Fruit fly (Drosophila melanogaster) whole organism, embryonic: ENCODE results near the gene SCaMC.

ENCODE experiments used
- Bdp1 ChIP-seq: fragments of 200-800 bp; sonication (Bioruptor generic); optimal IDR thresholded peaks from 3 replicates; lab custom pipeline; 2016; ENCODE audit warnings: missing biosample characterization, missing genetic modification characterization
- C15 ChIP-seq: fragments of 200-800 bp; sonication (Bioruptor generic); IDR thresholded peaks from 3 replicates; pipeline ENCODE4 v1.3.6; 2022; ENCODE audit warnings: missing biosample characterization, missing genetic modification characterization
- CG11085 ChIP-seq: fragments of 200-800 bp; sonication (Bioruptor generic); IDR thresholded peaks from 2 replicates; pipeline ENCODE4 v1.3.6; 2022; ENCODE audit warnings: missing biosample characterization, missing genetic modification characterization
- CG12391 ChIP-seq: fragments of 200-800 bp; sonication (Bioruptor generic); optimal IDR thresholded peaks from 3 replicates; lab custom pipeline; 2018; ENCODE audit warnings: missing biosample characterization, mild to moderate bottlenecking, missing genetic modification characterization, moderate library complexity
- CG13123 ChIP-seq: fragments of 200-800 bp; sonication (Bioruptor generic); optimal IDR thresholded peaks from 2 replicates; lab custom pipeline; 2016; ENCODE audit warnings: missing biosample characterization, missing genetic modification characterization
- CG15269 ChIP-seq: fragments of 200-800 bp; sonication (Bioruptor generic); optimal IDR thresholded peaks from 2 replicates; lab custom pipeline; 2018; ENCODE audit warnings: missing biosample characterization, mild to moderate bottlenecking, missing genetic modification characterization, moderate library complexity
- CG16813 ChIP-seq: fragments of 200-800 bp; sonication (Bioruptor generic); IDR thresholded peaks from 3 replicates; pipeline ENCODE4 v1.3.6; 2022; ENCODE audit warnings: missing biosample characterization, missing genetic modification characterization; ENCODE audit not compliant: partially characterized antibody
- CG16815 ChIP-seq: fragments of 200-800 bp; sonication (Bioruptor generic); optimal IDR thresholded peaks from 3 replicates; lab custom pipeline; 2017; ENCODE audit warnings: missing biosample characterization, mild to moderate bottlenecking, missing genetic modification characterization
- CG6175 ChIP-seq: fragments of 200-800 bp; sonication (Bioruptor generic); IDR thresholded peaks from 3 replicates; pipeline ENCODE4 v1.3.6; 2022; ENCODE audit warnings: missing biosample characterization, missing genetic modification characterization
- CG6254 ChIP-seq: fragments of 200-800 bp; sonication (Bioruptor generic); optimal IDR thresholded peaks from 3 replicates; lab custom pipeline; 2017; ENCODE audit warnings: mild to moderate bottlenecking, missing biosample characterization, missing genetic modification reagents, missing genetic modification characterization
- CG6854 ChIP-seq: fragments of 200-800 bp; sonication (Bioruptor generic); optimal IDR thresholded peaks from 3 replicates; lab custom pipeline; 2017; ENCODE audit warnings: missing biosample characterization, mild to moderate bottlenecking, missing genetic modification characterization
- CG9437 ChIP-seq: fragments of 200-800 bp; sonication (Bioruptor generic); optimal IDR thresholded peaks from 2 replicates; lab custom pipeline; 2018; ENCODE audit warnings: missing biosample characterization, mild to moderate bottlenecking, missing genetic modification characterization
- CG9609 ChIP-seq: fragments of 200-800 bp; sonication (Bioruptor generic); optimal IDR thresholded peaks from 3 replicates; lab custom pipeline; 2016; ENCODE audit warnings: missing biosample characterization, missing genetic modification characterization
- D ChIP-seq, 2 experiments: fragments of 200-800 bp in 1 of 2; fragments of >200 bp in 1 of 2; sonication (Bioruptor generic) in 1 of 2; optimal IDR thresholded peaks; 2 replicates in 1 of 2; 3 replicates in 1 of 2; lab custom pipeline; 2017; ENCODE audit warnings: mild to moderate bottlenecking in 1 of 2, missing biosample characterization in 1 of 2, missing genetic modification characterization in 1 of 2, missing genetic modification reagents in 1 of 2
- Dref ChIP-seq: fragments of 200-800 bp; sonication (Bioruptor generic); IDR thresholded peaks from 2 replicates; pipeline ENCODE4 v1.3.6; 2022; ENCODE audit warnings: missing biosample characterization, missing genetic modification characterization
- E2f2 ChIP-seq: fragments of 200-800 bp; sonication (Bioruptor generic); IDR thresholded peaks from 2 replicates; pipeline ENCODE4 v1.3.6; 2022; ENCODE audit warnings: missing biosample characterization, missing genetic modification characterization
- Fer3 ChIP-seq: fragments of 200-800 bp; sonication (Bioruptor generic); optimal IDR thresholded peaks from 2 replicates; lab custom pipeline; 2018; ENCODE audit warnings: missing biosample characterization, mild to moderate bottlenecking, missing genetic modification characterization, moderate library complexity
- Hr3 ChIP-seq: fragments of 200-800 bp; sonication (Bioruptor generic); optimal IDR thresholded peaks from 3 replicates; lab custom pipeline; 2016; ENCODE audit warnings: missing biosample characterization, missing genetic modification characterization
- Jarid2 ChIP-seq: fragments of 200-800 bp; sonication (Bioruptor generic); optimal IDR thresholded peaks from 3 replicates; lab custom pipeline; 2017; ENCODE audit warnings: mild to moderate bottlenecking, missing biosample characterization, missing genetic modification reagents, missing genetic modification characterization
- Lim3 ChIP-seq: fragments of 200-800 bp; sonication (Bioruptor generic); IDR thresholded peaks from 2 replicates; pipeline ENCODE4 v1.3.6; 2022; ENCODE audit warnings: missing biosample characterization, missing genetic modification characterization
- Lpt ChIP-seq: fragments of >200 bp; optimal IDR thresholded peaks from 2 replicates; lab custom pipeline; 2018; ENCODE audit warnings: missing biosample characterization, missing genetic modification characterization
- NK7.1 ChIP-seq: fragments of 200-800 bp; sonication (Bioruptor generic); optimal IDR thresholded peaks from 3 replicates; lab custom pipeline; 2016; ENCODE audit warnings: missing biosample characterization, missing genetic modification characterization
- NfI ChIP-seq: fragments of 200-800 bp; sonication (Bioruptor generic); optimal IDR thresholded peaks from 3 replicates; lab custom pipeline; 2018; ENCODE audit warnings: missing biosample characterization, mild to moderate bottlenecking, missing genetic modification characterization, moderate library complexity
- Pdp1 ChIP-seq, 2 experiments: fragments of 200-800 bp; sonication (Bioruptor generic); optimal IDR thresholded peaks; 3 replicates each; lab custom pipeline; 2016; ENCODE audit warnings: missing biosample characterization in 2 of 2, missing genetic modification characterization in 2 of 2, mild to moderate bottlenecking in 1 of 2, moderate library complexity in 1 of 2
- Xbp1 ChIP-seq: fragments of 200-800 bp; sonication (Bioruptor generic); optimal IDR thresholded peaks from 3 replicates; lab custom pipeline; 2016; ENCODE audit warnings: missing biosample characterization, mild to moderate bottlenecking, missing genetic modification characterization
- YL-1 ChIP-seq: fragments of 200-800 bp; sonication (Bioruptor generic); optimal IDR thresholded peaks from 3 replicates; lab custom pipeline; 2017; ENCODE audit warnings: missing biosample characterization, mild to moderate bottlenecking, missing genetic modification characterization
- ac ChIP-seq: fragments of 200-800 bp; sonication (Bioruptor generic); optimal IDR thresholded peaks from 3 replicates; lab custom pipeline; 2017; ENCODE audit warnings: missing biosample characterization, mild to moderate bottlenecking, missing genetic modification characterization
- bab2 ChIP-seq: fragments of 200-800 bp; sonication (Bioruptor generic); optimal IDR thresholded peaks from 2 replicates; lab custom pipeline; 2016; ENCODE audit warnings: missing biosample characterization, missing genetic modification characterization
- crol ChIP-seq: fragments of 200-800 bp; sonication (Bioruptor generic); IDR thresholded peaks from 2 replicates; pipeline ENCODE4 v1.3.6; 2022; ENCODE audit warnings: missing biosample characterization, missing genetic modification characterization
- dan ChIP-seq: fragments of 200-800 bp; sonication (Bioruptor generic); IDR thresholded peaks from 2 replicates; pipeline ENCODE4 v1.3.6; 2022; ENCODE audit warnings: missing biosample characterization, missing genetic modification characterization
- gce ChIP-seq: fragments of 200-800 bp; sonication (Bioruptor generic); IDR thresholded peaks from 3 replicates; pipeline ENCODE4 v1.3.6; 2022; ENCODE audit warnings: missing biosample characterization, missing genetic modification characterization
- hkb ChIP-seq, 2 experiments: fragments of 200-800 bp in 1 of 2; fragments of >200 bp in 1 of 2; sonication (Bioruptor generic) in 1 of 2; IDR thresholded peaks in 1 of 2; optimal IDR thresholded peaks in 1 of 2; 2 replicates each; pipeline versions ENCODE4 v1.3.6 to Lab custom; 2017 to 2022; ENCODE audit warnings: missing biosample characterization in 1 of 2, missing genetic modification characterization in 1 of 2
- ind ChIP-seq: fragments of 200-800 bp; sonication (Bioruptor generic); optimal IDR thresholded peaks from 3 replicates; lab custom pipeline; 2016; ENCODE audit warnings: missing biosample characterization, missing genetic modification characterization
- klu ChIP-seq: fragments of 200-800 bp; sonication (Bioruptor generic); IDR thresholded peaks from 2 replicates; pipeline ENCODE4 v1.3.6; 2022; ENCODE audit warnings: missing biosample characterization, missing genetic modification characterization
- luna ChIP-seq: fragments of 200-800 bp; sonication (Bioruptor generic); optimal IDR thresholded peaks from 2 replicates; lab custom pipeline; 2016; ENCODE audit warnings: missing biosample characterization, missing genetic modification characterization
- nmo ChIP-seq: fragments of 200-800 bp; sonication (Bioruptor generic); optimal IDR thresholded peaks from 2 replicates; lab custom pipeline; 2018; ENCODE audit warnings: missing biosample characterization, mild to moderate bottlenecking, missing genetic modification characterization, moderate library complexity
- nom ChIP-seq: fragments of 200-800 bp; sonication (Bioruptor generic); optimal IDR thresholded peaks from 2 replicates; lab custom pipeline; 2017; ENCODE audit warnings: missing biosample characterization, missing genetic modification characterization, mild to moderate bottlenecking, moderate library complexity, missing genetic modification reagents
- pan ChIP-seq, 4 experiments: fragments of >200 bp in 3 of 4; fragments of 200-800 bp in 1 of 4; sonication (Bioruptor generic) in 1 of 4; optimal IDR thresholded peaks in 3 of 4; IDR thresholded peaks in 1 of 4; 2 replicates each; pipeline versions ENCODE4 v1.3.6 to Lab custom; 2017 to 2022; ENCODE audit warnings: missing biosample characterization in 2 of 4, missing genetic modification characterization in 2 of 4, mixed read lengths in 1 of 4
- run ChIP-seq: fragments of 200-800 bp; sonication (Bioruptor generic); optimal IDR thresholded peaks from 3 replicates; lab custom pipeline; 2018; ENCODE audit warnings: missing biosample characterization, mild to moderate bottlenecking, missing genetic modification characterization
- sc ChIP-seq, 3 experiments: fragments of >200 bp in 2 of 3; fragments of 200-800 bp in 1 of 3; sonication (Bioruptor generic) in 1 of 3; optimal IDR thresholded peaks; 2 replicates in 2 of 3; 3 replicates in 1 of 3; lab custom pipeline; 2017; ENCODE audit warnings: mild to moderate bottlenecking in 1 of 3, missing biosample characterization in 1 of 3, missing genetic modification characterization in 1 of 3, missing genetic modification reagents in 1 of 3
- sens-2 ChIP-seq: fragments of 200-800 bp; sonication (Bioruptor generic); IDR thresholded peaks from 2 replicates; pipeline ENCODE4 v1.3.6; 2022; ENCODE audit warnings: missing biosample characterization, missing genetic modification characterization
- sima ChIP-seq: fragments of 200-800 bp; sonication (Bioruptor generic); optimal IDR thresholded peaks from 2 replicates; lab custom pipeline; 2016; ENCODE audit warnings: missing biosample characterization, missing genetic modification characterization
- slbo ChIP-seq: fragments of 200-800 bp; sonication (Bioruptor generic); IDR thresholded peaks from 2 replicates; pipeline ENCODE4 v1.3.6; 2022; ENCODE audit warnings: missing biosample characterization, missing genetic modification characterization
- ssp ChIP-seq: fragments of 200-800 bp; sonication (Bioruptor generic); IDR thresholded peaks from 2 replicates; pipeline ENCODE4 v1.3.6; 2022; ENCODE audit warnings: missing biosample characterization, missing genetic modification characterization
- stc ChIP-seq: fragments of 200-800 bp; sonication (Bioruptor generic); IDR thresholded peaks from 2 replicates; pipeline ENCODE4 v1.3.6; 2022; ENCODE audit warnings: missing biosample characterization, missing genetic modification characterization
- tgo ChIP-seq: fragments of 200-800 bp; sonication (Bioruptor generic); IDR thresholded peaks from 3 replicates; pipeline ENCODE4 v1.3.6; 2022; ENCODE audit warnings: missing biosample characterization, missing genetic modification characterization
- vvl ChIP-seq: fragments of 200-800 bp; sonication (Bioruptor generic); IDR thresholded peaks from 2 replicates; pipeline ENCODE4 v1.3.6; 2022; ENCODE audit warnings: missing biosample characterization, missing genetic modification characterization

The SCaMC gene

DNA sequence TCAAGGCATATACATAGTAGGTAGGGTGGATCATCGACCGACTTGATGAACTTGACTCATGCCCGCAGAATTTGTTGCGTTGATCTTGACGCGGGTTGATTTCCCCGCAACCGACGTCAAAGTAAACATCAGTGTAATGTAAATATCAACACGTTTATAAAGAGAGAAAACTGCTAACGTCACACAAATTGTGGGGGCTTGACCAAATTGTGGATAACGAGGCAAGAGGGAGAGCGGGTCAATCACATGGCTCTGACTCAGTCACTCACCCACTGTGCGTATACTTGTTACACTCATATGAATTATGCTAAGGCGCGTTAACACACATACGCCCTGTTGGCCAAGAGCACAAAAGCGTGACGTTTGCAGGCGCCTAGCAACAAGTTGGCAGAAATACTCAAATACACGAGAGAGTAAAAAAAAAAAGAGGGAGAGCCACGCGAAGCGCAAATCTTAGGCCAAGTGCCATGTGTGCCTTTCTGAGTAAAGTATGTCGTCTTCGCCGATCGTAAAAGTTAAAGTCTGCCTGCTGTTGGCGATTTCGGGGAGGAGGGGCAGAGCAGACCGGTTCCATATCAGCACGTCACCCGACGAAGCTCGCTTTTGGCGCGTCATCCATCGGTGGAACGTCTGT, 7.5 kb downstream of the SCaMC start (continued):
- TF ChIP-seq gce (peak; percentile 96), NfI (GFP tag; lab: Kevin White, UChicago) (peak; percentile 87), CG9437 (GFP tag; lab: Kevin White, UChicago) (peak; percentile 19), E2f2 (GFP tag; lab: Robert Waterston, UW) (peak; percentile 78), dan (GFP tag; lab: Robert Waterston, UW) (no peak), klu (peak; percentile 62), vvl (GFP tag; lab: Robert Waterston, UW) (peak; percentile 85), CG6254 (GFP tag; lab: Kevin White, UChicago) (no peak), ssp (GFP tag; lab: Robert Waterston, UW) (peak; percentile 48; the same call in 1 of the 2 replicates), CG15269 (tag; lab: Kevin White, UChicago) (peak; percentile 92), Lim3 (GFP tag; lab: Robert Waterston, UW) (peak; percentile 43; the same call in 1 of the 2 replicates), C15 (GFP tag; lab: Robert Waterston, UW) (peak; percentile 77; the same call in 1 of the 3 replicates), pan (optimal IDR thresholded peaks at IDR 0.05; lab: Kevin White, UChicago) (no peak), pan (GFP tag; optimal IDR thresholded peaks at IDR 0.05 in 1 of 2, IDR thresholded peaks at IDR 0.05 in 1 of 2) (peak in 1 of 2 experiments; percentile 91), Dref (GFP tag; lab: Robert Waterston, UW) (no peak), YL-1 (GFP tag; lab: Kevin White, UChicago) (peak; percentile 82), hkb (optimal IDR thresholded peaks at IDR 0.05; lab: Kevin White, UChicago) (no peak), hkb (GFP tag; IDR thresholded peaks at IDR 0.05; lab: Robert Waterston, UW) (peak; percentile 98), NK7.1 (peak; percentile 98), sens-2 (GFP tag; lab: Robert Waterston, UW) (peak; percentile 78), CG11085 (GFP tag; lab: Robert Waterston, UW) (peak; percentile 92; the same call in 1 of the 2 replicates), CG16815 (GFP tag; lab: Kevin White, UChicago) (no peak), ind (GFP tag; lab: Kevin White, UChicago) (peak; percentile 32), CG6175 (peak; percentile 84), Hr3 (peak; percentile 62), CG13123 (GFP tag; lab: Kevin White, UChicago) (peak; percentile 95), CG16813 (GFP tag; lab: Robert Waterston, UW) (no peak), stc (GFP tag; lab: Robert Waterston, UW) (peak; percentile 91), tgo (GFP tag; lab: Robert Waterston, UW) (peak; percentile 70; the same call in 2 of the 3 replicates), sc (optimal IDR thresholded peaks at IDR 0.05; lab: Kevin White, UChicago) (no peak), sc (GFP tag; optimal IDR thresholded peaks at IDR 0.05; lab: Kevin White, UChicago) (peak; percentile 61), Jarid2 (GFP tag; lab: Kevin White, UChicago) (peak; percentile 80), nom (peak; percentile 58), ac (GFP tag; lab: Kevin White, UChicago) (no peak), luna (GFP tag; lab: Kevin White, UChicago) (peak; percentile 81), sima (peak; percentile 90), Fer3 (peak; percentile 93), CG6854 (GFP tag; lab: Kevin White, UChicago) (peak; percentile 87), run (peak; percentile 81), Bdp1 (GFP tag; lab: Kevin White, UChicago) (peak; percentile 90), Xbp1 (peak; percentile 59), CG12391 (tag; lab: Kevin White, UChicago) (peak; percentile 55), D (optimal IDR thresholded peaks at IDR 0.05; lab: Kevin White, UChicago) (no peak), D (GFP tag; optimal IDR thresholded peaks at IDR 0.05; lab: Kevin White, UChicago) (peak; percentile 46), slbo (peak; percentile 83), Lpt (GFP tag; lab: Kevin White, UChicago) (no peak), crol (GFP tag; lab: Robert Waterston, UW) (peak; percentile 67; the same call in 1 of the 2 replicates), CG9609 (GFP tag; lab: Kevin White, UChicago) (peak; percentile 83), bab2 (GFP tag; lab: Kevin White, UChicago) (peak; percentile 92), Pdp1 (GFP tag; optimal IDR thresholded peaks at IDR 0.05; lab: Kevin White, UChicago) (peak; percentile 78 to 89), nmo (GFP tag; lab: Kevin White, UChicago) (peak; percentile 6)
